Worm (Caenorhabditis elegans): ENCODE results near the gene D1053.3.

ce11 chrX:11693092-11693491 is 43.9 kb downstream of the D1053.3 start, which contains the start of gene smcl-1:
- TF ChIP-seq blmp-1 (tag; optimal IDR thresholded peaks at IDR 0.05) (no peak), hlh-1 (tag; optimal IDR thresholded peaks at IDR 0.05) (peak; percentile 34), snpc-4 (tag; optimal IDR thresholded peaks at IDR 0.05) (no peak), lin-13 (tag; optimal IDR thresholded peaks at IDR 0.05) (no peak), M03D4.4 (tag; optimal IDR thresholded peaks at IDR 0.05) (no peak), nhr-76 (tag; optimal IDR thresholded peaks at IDR 0.05) (no peak), elt-3 (tag; optimal IDR thresholded peaks at IDR 0.05) (no peak), ztf-11 (tag; optimal IDR thresholded peaks at IDR 0.05) (no peak), flh-1 (GFP tag; optimal IDR thresholded peaks at IDR 0.05) (no peak), unc-62 (GFP tag; optimal IDR thresholded peaks at IDR 0.05) (no peak), sem-2 (GFP tag; optimal IDR thresholded peaks at IDR 0.05) (no peak), nhr-28 (tag; optimal IDR thresholded peaks at IDR 0.05) (no peak), unc-39 (tag; optimal IDR thresholded peaks at IDR 0.05) (no peak)
